Fruit fly (Drosophila melanogaster) whole organism, wandering third instar larva: ENCODE data around the gene CG42814.

Experiments used
- Abd-B ChIP-seq: fragments of >200 bp; optimal IDR thresholded peaks from 2 replicates; lab custom pipeline; 2017; ENCODE audit warnings: missing biosample characterization, missing genetic modification characterization
- CG32264 ChIP-seq: fragments of 200-800 bp; sonication (Bioruptor generic); optimal IDR thresholded peaks from 2 replicates; lab custom pipeline; 2016; ENCODE audit warnings: missing biosample characterization, missing genetic modification characterization
- CG9705 ChIP-seq: fragments of 200-800 bp; sonication (Bioruptor generic); optimal IDR thresholded peaks from 2 replicates; lab custom pipeline; 2018; ENCODE audit warnings: missing biosample characterization, mild to moderate bottlenecking, missing genetic modification characterization
- CrebA ChIP-seq: fragments of 200-800 bp; sonication (Bioruptor generic); optimal IDR thresholded peaks from 2 replicates; lab custom pipeline; 2016; ENCODE audit warnings: missing biosample characterization, mild to moderate bottlenecking, missing genetic modification characterization, borderline replicate concordance
- Dif ChIP-seq: fragments of 200-275, 200-300 bp; sonication (Bioruptor generic); optimal IDR thresholded peaks from 2 replicates; lab custom pipeline; 2018; ENCODE audit warnings: missing biosample characterization, missing genetic modification characterization; ENCODE audit not compliant: partially characterized antibody
- GATAd ChIP-seq: sonication (Bioruptor generic); optimal IDR thresholded peaks from 2 replicates; lab custom pipeline; 2016; ENCODE audit warnings: missing biosample characterization, missing genetic modification characterization
- HLH106 ChIP-seq: fragments of 200-800 bp; optimal IDR thresholded peaks from 3 replicates; lab custom pipeline; 2019; ENCODE audit warnings: missing biosample characterization, mild to moderate bottlenecking, missing genetic modification characterization, moderate library complexity
- Hr78 ChIP-seq: fragments of >200 bp; optimal IDR thresholded peaks from 2 replicates; lab custom pipeline; 2017; ENCODE audit warnings: missing biosample characterization, missing genetic modification characterization
- Hr83 ChIP-seq: fragments of 200-300 bp; sonication (Bioruptor generic); optimal IDR thresholded peaks from 2 replicates; lab custom pipeline; 2016; ENCODE audit warnings: missing biosample characterization, mild to moderate bottlenecking, missing genetic modification characterization, moderate library complexity; ENCODE audit not compliant: poor library complexity, severe bottlenecking
- Mio ChIP-seq: sonication (Bioruptor generic); optimal IDR thresholded peaks from 2 replicates; lab custom pipeline; 2016; ENCODE audit warnings: missing biosample characterization, missing genetic modification characterization
- Myc ChIP-seq: fragments of >200 bp; optimal IDR thresholded peaks from 2 replicates; lab custom pipeline; 2017
- OdsH ChIP-seq: fragments of 200-800 bp; sonication (Bioruptor generic); optimal IDR thresholded peaks from 2 replicates; lab custom pipeline; 2016; ENCODE audit warnings: missing biosample characterization, mild to moderate bottlenecking, missing genetic modification characterization
- Rel ChIP-seq, 2 experiments: fragments of 200-800 bp; sonication (Bioruptor generic) in 1 of 2; optimal IDR thresholded peaks; 2 replicates in 1 of 2; 3 replicates in 1 of 2; lab custom pipeline; 2016 to 2019; ENCODE audit warnings: mild to moderate bottlenecking in 2 of 2, missing biosample characterization in 2 of 2, missing genetic modification characterization in 2 of 2, moderate library complexity in 1 of 2
- Sp1 ChIP-seq: fragments of 200-800 bp; sonication (Bioruptor generic); optimal IDR thresholded peaks from 3 replicates; lab custom pipeline; 2019; ENCODE audit warnings: missing biosample characterization, mild to moderate bottlenecking, missing genetic modification characterization, moderate library complexity
- br ChIP-seq: fragments of 200-800 bp; sonication (Bioruptor generic); optimal IDR thresholded peaks from 2 replicates; lab custom pipeline; 2016; ENCODE audit warnings: missing biosample characterization, missing genetic modification characterization
- brk ChIP-seq: fragments of 200-800 bp; sonication (Bioruptor generic); optimal IDR thresholded peaks from 2 replicates; lab custom pipeline; 2016; ENCODE audit warnings: missing biosample characterization, mild to moderate bottlenecking, missing genetic modification characterization
- dl ChIP-seq, 2 experiments: fragments of 175-275, 200-275 bp in 1 of 2; fragments of 200-275 bp in 1 of 2; sonication (Bioruptor generic); optimal IDR thresholded peaks; lab custom pipeline; 2018; ENCODE audit warnings: mild to moderate bottlenecking in 2 of 2, missing biosample characterization in 2 of 2, missing genetic modification characterization in 2 of 2, moderate library complexity in 2 of 2; ENCODE audit not compliant: partially characterized antibody in 2 of 2, insufficient read depth in 1 of 2
- dmrt93B ChIP-seq: fragments of 200-800 bp; sonication (Bioruptor generic); optimal IDR thresholded peaks from 2 replicates; lab custom pipeline; 2018; ENCODE audit warnings: missing biosample characterization, mild to moderate bottlenecking, missing genetic modification characterization
- dsf ChIP-seq: sonication (Bioruptor generic); optimal IDR thresholded peaks from 2 replicates; lab custom pipeline; 2016; ENCODE audit warnings: missing biosample characterization, missing genetic modification characterization, borderline replicate concordance
- ey ChIP-seq: fragments of 200-800 bp; sonication (Bioruptor generic); optimal IDR thresholded peaks from 2 replicates; lab custom pipeline; 2016; ENCODE audit warnings: missing biosample characterization, missing genetic modification characterization
- foxo ChIP-seq, 2 experiments: fragments of 200-800 bp; sonication (Bioruptor generic); optimal IDR thresholded peaks; 2 replicates in 1 of 2; 3 replicates in 1 of 2; lab custom pipeline; 2016 to 2017; ENCODE audit warnings: missing biosample characterization in 2 of 2, missing genetic modification characterization in 2 of 2
- fru ChIP-seq: fragments of 200-800 bp; sonication (Bioruptor generic); optimal IDR thresholded peaks from 3 replicates; lab custom pipeline; 2016; ENCODE audit warnings: missing biosample characterization, mild to moderate bottlenecking, missing genetic modification characterization
- h ChIP-seq: fragments of 200-800 bp; sonication (Bioruptor generic); optimal IDR thresholded peaks from 3 replicates; lab custom pipeline; 2016; ENCODE audit warnings: missing biosample characterization, mild to moderate bottlenecking, missing genetic modification characterization
- jim ChIP-seq: fragments of 175-275, 200-325 bp; sonication (Bioruptor generic); optimal IDR thresholded peaks from 2 replicates; lab custom pipeline; 2016; ENCODE audit warnings: missing biosample characterization, mild to moderate bottlenecking, missing genetic modification characterization
- lola ChIP-seq: fragments of >200 bp; optimal IDR thresholded peaks from 2 replicates; lab custom pipeline; 2017; ENCODE audit warnings: missing biosample characterization, missing genetic modification characterization
- pan ChIP-seq: fragments of >200 bp; optimal IDR thresholded peaks from 2 replicates; lab custom pipeline; 2017
- psq ChIP-seq: fragments of 200-800 bp; sonication (Bioruptor generic); optimal IDR thresholded peaks from 3 replicates; lab custom pipeline; 2017; ENCODE audit warnings: missing biosample characterization, mild to moderate bottlenecking, missing genetic modification characterization, moderate library complexity
- rgr ChIP-seq: fragments of 200-800 bp; sonication (Bioruptor generic); optimal IDR thresholded peaks from 3 replicates; lab custom pipeline; 2016; ENCODE audit warnings: missing biosample characterization, mild to moderate bottlenecking, missing genetic modification characterization
- sage ChIP-seq: fragments of 200-800 bp; sonication (Bioruptor generic); optimal IDR thresholded peaks from 2 replicates; lab custom pipeline; 2016; ENCODE audit warnings: missing biosample characterization, mild to moderate bottlenecking, missing genetic modification characterization
- tai ChIP-seq: sonication (Bioruptor generic); optimal IDR thresholded peaks from 2 replicates; lab custom pipeline; 2016; ENCODE audit warnings: missing biosample characterization, missing genetic modification characterization
- usp ChIP-seq: fragments of >200 bp; optimal IDR thresholded peaks from 2 replicates; lab custom pipeline; 2017; ENCODE audit warnings: missing biosample characterization, missing genetic modification characterization
- woc ChIP-seq: sonication (Bioruptor generic); optimal IDR thresholded peaks from 2 replicates; lab custom pipeline; 2016; ENCODE audit warnings: missing biosample characterization, mild to moderate bottlenecking, missing genetic modification characterization

Gene CG42814

dm6 chr3R:27212979-27213580, 16.2 kb downstream of the CG42814 start:
- no peak for TF ChIP-seq Sp1 (GFP tag; lab: Kevin White, UChicago)
- TF ChIP-seq CG9705 (GFP tag; lab: Kevin White, UChicago), result no peak
- TF ChIP-seq woc (GFP tag; lab: Kevin White, UChicago), result no peak
- TF ChIP-seq foxo (GFP tag; optimal IDR thresholded peaks at IDR 0.05; lab: Kevin White, UChicago), result no peak
- TF ChIP-seq Abd-B (GFP tag; lab: Kevin White, UChicago), result no peak
- no peak for TF ChIP-seq usp (GFP tag; lab: Kevin White, UChicago)
- TF ChIP-seq CrebA, result no peak
- no peak for TF ChIP-seq fru (GFP tag; lab: Kevin White, UChicago)
- no peak for TF ChIP-seq Hr78
- TF ChIP-seq tai (GFP tag; lab: Kevin White, UChicago), result no peak
- TF ChIP-seq Hr83 (GFP tag; lab: Kevin White, UChicago), result no peak
- TF ChIP-seq ey (GFP tag; lab: Kevin White, UChicago), result no peak
- TF ChIP-seq brk, result no peak
- no peak for TF ChIP-seq dl (GFP tag; optimal IDR thresholded peaks at IDR 0.05; lab: Kevin White, UChicago; ENCODE audit: insufficient read depth in 1 of 2, partially characterized antibody in 2 of 2)
- TF ChIP-seq psq (GFP tag; lab: Kevin White, UChicago), result no peak
- no peak for TF ChIP-seq GATAd (GFP tag; lab: Kevin White, UChicago)

dm6 chr3R:27209561-27210275, 19.6 kb downstream of the CG42814 start:
- TF ChIP-seq jim (GFP tag; lab: Kevin White, UChicago) (no peak), woc (GFP tag; lab: Kevin White, UChicago) (no peak), Dif (GFP tag; lab: Kevin White, UChicago) (no peak), lola (GFP tag; lab: Kevin White, UChicago) (no peak), CG32264 (GFP tag; lab: Kevin White, UChicago) (no peak), h (no peak), Myc (lab: Kevin White, UChicago) (no peak), dsf (no peak), HLH106 (tag; lab: Kevin White, UChicago) (no peak)

- TF ChIP-seq Hr83 (GFP tag; lab: Kevin White, UChicago) (peak; percentile 44), psq (GFP tag; lab: Kevin White, UChicago) (no peak)
- TF ChIP-seq, all 38 proteins: peak for 1
These were observed 20.4 kb downstream of the CG42814 start for dm6 chr3R:27208724-27209343.

dm6 chr3R:27204694-27205414, 24.4 kb downstream of the CG42814 start:
- TF ChIP-seq dmrt93B (GFP tag; lab: Kevin White, UChicago), result peak; percentile 48
- peak; percentile 24 for TF ChIP-seq Sp1 (GFP tag; lab: Kevin White, UChicago)
- TF ChIP-seq rgr, result peak; percentile 10
- peak; percentile 8 for TF ChIP-seq sage
- no peak for TF ChIP-seq Hr83 (GFP tag; lab: Kevin White, UChicago)
- no peak for TF ChIP-seq Mio (GFP tag; lab: Kevin White, UChicago)
- peak; percentile 28 for TF ChIP-seq fru (GFP tag; lab: Kevin White, UChicago)
- TF ChIP-seq psq (GFP tag; lab: Kevin White, UChicago), result peak; percentile 36
- no peak for TF ChIP-seq br (GFP tag; lab: Kevin White, UChicago)
- TF ChIP-seq woc (GFP tag; lab: Kevin White, UChicago), result no peak
- no peak for TF ChIP-seq lola (GFP tag; lab: Kevin White, UChicago)
- TF ChIP-seq h, result peak; percentile 19
- TF ChIP-seq pan (lab: Kevin White, UChicago), result no peak
- TF ChIP-seq CG9705 (GFP tag; lab: Kevin White, UChicago), result peak; percentile 13
- peak; percentile 56 for TF ChIP-seq HLH106 (tag; lab: Kevin White, UChicago)
- no peak for TF ChIP-seq dl (GFP tag; optimal IDR thresholded peaks at IDR 0.05; lab: Kevin White, UChicago; ENCODE audit: insufficient read depth in 1 of 2, partially characterized antibody in 2 of 2)
- no peak for TF ChIP-seq Rel (GFP tag; optimal IDR thresholded peaks at IDR 0.05; lab: Kevin White, UChicago)
- no peak for TF ChIP-seq Rel (tag; optimal IDR thresholded peaks at IDR 0.05; lab: Kevin White, UChicago)
- peak; percentile 29 for TF ChIP-seq OdsH
- peak in 1 of 2 experiments; percentile 49 for TF ChIP-seq foxo (GFP tag; optimal IDR thresholded peaks at IDR 0.05; lab: Kevin White, UChicago)
- no peak for TF ChIP-seq usp (GFP tag; lab: Kevin White, UChicago)
